Comparison of ENCODE assay signal across 1 fruit fly cellular context in genomic region chr3L:6262644-6263404, dm6.
TF ChIP-seq lines count a peak whose summit lies in the region.

Gene Ldh (minus strand): TSS chr3L:6262694.

TF ChIP-seq in whole organism, embryonic, 481 proteins besides CTCF, POLR2A, EP300 and RAD21 (continued from another document and continues in another):
- TF ChIP-seq oc (tag; optimal IDR thresholded peaks at IDR 0.05; lab: Kevin White, UChicago), result peak; percentile 96
- peak; percentile 95 for TF ChIP-seq Chrac-16 (GFP tag; optimal IDR thresholded peaks at IDR 0.05; lab: Kevin White, UChicago)
- TF ChIP-seq CG30431 (GFP tag; optimal IDR thresholded peaks at IDR 0.05; lab: Kevin White, UChicago), result peak; percentile 86
- peak; percentile 93 for TF ChIP-seq Asciz (GFP tag; optimal IDR thresholded peaks at IDR 0.05; lab: Kevin White, UChicago)
- TF ChIP-seq ken (GFP tag; IDR thresholded peaks at IDR 0.05; lab: Robert Waterston, UW), result peak; percentile 79
- TF ChIP-seq Bgb (GFP tag; IDR thresholded peaks at IDR 0.05; lab: Robert Waterston, UW; ENCODE audit: partially characterized antibody), result no peak
- TF ChIP-seq gcm2 (GFP tag; optimal IDR thresholded peaks at IDR 0.05; lab: Kevin White, UChicago), result peak; percentile 59
- TF ChIP-seq CG13775 (GFP tag; optimal IDR thresholded peaks at IDR 0.05; lab: Kevin White, UChicago), result peak; percentile 95
- TF ChIP-seq NfI (GFP tag; optimal IDR thresholded peaks at IDR 0.05; lab: Kevin White, UChicago), result peak; percentile 93
- peak; percentile 74; the same call in 1 of the 2 replicates for TF ChIP-seq CG43689 (GFP tag; IDR thresholded peaks at IDR 0.05; lab: Robert Waterston, UW)
- TF ChIP-seq CG3847 (GFP tag; IDR thresholded peaks at IDR 0.05; lab: Robert Waterston, UW), result peak; percentile 94
- TF ChIP-seq CG17361 (GFP tag; IDR thresholded peaks at IDR 0.05; lab: Robert Waterston, UW), result peak; percentile 99
- peak; percentile 70 for TF ChIP-seq nom (GFP tag; optimal IDR thresholded peaks at IDR 0.05; lab: Kevin White, UChicago)
- TF ChIP-seq CG8281 (tag; optimal IDR thresholded peaks at IDR 0.05; lab: Kevin White, UChicago), result peak; percentile 89
- TF ChIP-seq CG11504 (tag; optimal IDR thresholded peaks at IDR 0.05; lab: Kevin White, UChicago), result peak; percentile 95
- peak; percentile 72 for TF ChIP-seq CG17802 (tag; optimal IDR thresholded peaks at IDR 0.05; lab: Kevin White, UChicago)
- peak; percentile 76 for TF ChIP-seq dimm (GFP tag; IDR thresholded peaks at IDR 0.05; lab: Robert Waterston, UW)
- TF ChIP-seq CG4854 (GFP tag; optimal IDR thresholded peaks at IDR 0.05; lab: Kevin White, UChicago), result peak; percentile 79
- TF ChIP-seq CG16863 (GFP tag; optimal IDR thresholded peaks at IDR 0.05; lab: Kevin White, UChicago), result peak; percentile 80
- peak; percentile 78 for TF ChIP-seq sens-2 (GFP tag; IDR thresholded peaks at IDR 0.05; lab: Robert Waterston, UW)
- TF ChIP-seq CG10366 (GFP tag; IDR thresholded peaks at IDR 0.05; lab: Robert Waterston, UW), result peak; percentile 86
- peak; percentile 95 for TF ChIP-seq CG1602 (GFP tag; optimal IDR thresholded peaks at IDR 0.05; lab: Kevin White, UChicago)
- peak; percentile 84 for TF ChIP-seq CG31224 (GFP tag; IDR thresholded peaks at IDR 0.05; lab: Robert Waterston, UW)
- peak; percentile 94 for TF ChIP-seq CG16815 (GFP tag; optimal IDR thresholded peaks at IDR 0.05; lab: Kevin White, UChicago)
- TF ChIP-seq CG12104 (GFP tag; optimal IDR thresholded peaks at IDR 0.05; lab: Kevin White, UChicago), result peak; percentile 90
- TF ChIP-seq CG8359 (GFP tag; optimal IDR thresholded peaks at IDR 0.05; lab: Kevin White, UChicago; ENCODE audit: borderline replicate concordance), result peak; percentile 87
- TF ChIP-seq cad (GFP tag; optimal IDR thresholded peaks at IDR 0.05; lab: Kevin White, UChicago), result no peak
- peak; percentile 85 for TF ChIP-seq CG31388 (GFP tag; optimal IDR thresholded peaks at IDR 0.05; lab: Kevin White, UChicago)
- TF ChIP-seq unpg (GFP tag; optimal IDR thresholded peaks at IDR 0.05; lab: Kevin White, UChicago), result peak; percentile 98
- peak; percentile 39 for TF ChIP-seq CG15073 (GFP tag; optimal IDR thresholded peaks at IDR 0.05; lab: Kevin White, UChicago)
- TF ChIP-seq odd (GFP tag; optimal IDR thresholded peaks at IDR 0.05; lab: Kevin White, UChicago), result peak; percentile 94
- peak; percentile 62; the same call in 1 of the 2 replicates for TF ChIP-seq Poxn (GFP tag; IDR thresholded peaks at IDR 0.05; lab: Robert Waterston, UW)
- TF ChIP-seq sug (tag; optimal IDR thresholded peaks at IDR 0.05; lab: Kevin White, UChicago), result peak; percentile 95
- peak; percentile 73 for TF ChIP-seq jumu (GFP tag; optimal IDR thresholded peaks at IDR 0.05; lab: Kevin White, UChicago)
- TF ChIP-seq vvl (GFP tag; IDR thresholded peaks at IDR 0.05; lab: Robert Waterston, UW), result peak; percentile 97
- peak; percentile 83 for TF ChIP-seq ems (GFP tag; optimal IDR thresholded peaks at IDR 0.05; lab: Kevin White, UChicago)
- TF ChIP-seq cwo (GFP tag; optimal IDR thresholded peaks at IDR 0.05; lab: Kevin White, UChicago), result peak; percentile 88
- peak; percentile 84 for TF ChIP-seq kah (GFP tag; optimal IDR thresholded peaks at IDR 0.05; lab: Kevin White, UChicago)
- TF ChIP-seq CG42726 (GFP tag; IDR thresholded peaks at IDR 0.05; lab: Robert Waterston, UW; ENCODE audit: partially characterized antibody), result no peak
- TF ChIP-seq D (optimal IDR thresholded peaks at IDR 0.05; lab: Kevin White, UChicago), result no peak
- peak; percentile 95 for TF ChIP-seq D (GFP tag; optimal IDR thresholded peaks at IDR 0.05; lab: Kevin White, UChicago)
- TF ChIP-seq pnt (GFP tag; optimal IDR thresholded peaks at IDR 0.05; lab: Kevin White, UChicago), result peak; percentile 62
- peak; percentile 87 for TF ChIP-seq YL-1 (GFP tag; optimal IDR thresholded peaks at IDR 0.05; lab: Kevin White, UChicago)
- TF ChIP-seq trem (tag; optimal IDR thresholded peaks at IDR 0.05; lab: Kevin White, UChicago), result peak; percentile 95
- peak; percentile 89 for TF ChIP-seq CG6683 (GFP tag; optimal IDR thresholded peaks at IDR 0.05; lab: Kevin White, UChicago)
- TF ChIP-seq CG18011 (GFP tag; optimal IDR thresholded peaks at IDR 0.05; lab: Kevin White, UChicago), result peak; percentile 78
- peak; percentile 56 for TF ChIP-seq repo (GFP tag; optimal IDR thresholded peaks at IDR 0.05; lab: Kevin White, UChicago)
- peak; percentile 39; the same call in 1 of the 2 replicates for TF ChIP-seq bowl (GFP tag; IDR thresholded peaks at IDR 0.05; lab: Robert Waterston, UW)
- no peak for TF ChIP-seq bigmax (GFP tag; optimal IDR thresholded peaks at IDR 0.05; lab: Kevin White, UChicago)
- peak; percentile 83 for TF ChIP-seq CG11247 (GFP tag; IDR thresholded peaks at IDR 0.05; lab: Robert Waterston, UW)
- peak; percentile 92 for TF ChIP-seq ara (GFP tag; IDR thresholded peaks at IDR 0.05; lab: Robert Waterston, UW)
- TF ChIP-seq CG15011 (GFP tag; optimal IDR thresholded peaks at IDR 0.05; lab: Kevin White, UChicago), result peak; percentile 92
- TF ChIP-seq CG18764 (GFP tag; optimal IDR thresholded peaks at IDR 0.05; lab: Kevin White, UChicago), result peak; percentile 88
- peak; percentile 47 for TF ChIP-seq CG1792 (GFP tag; optimal IDR thresholded peaks at IDR 0.05; lab: Kevin White, UChicago)
- no peak for TF ChIP-seq CG6791 (GFP tag; IDR thresholded peaks at IDR 0.05; lab: Robert Waterston, UW; ENCODE audit: partially characterized antibody)
- peak; percentile 98 for TF ChIP-seq CG17829 (tag; optimal IDR thresholded peaks at IDR 0.05; lab: Kevin White, UChicago)
- TF ChIP-seq dmrt99B (tag; optimal IDR thresholded peaks at IDR 0.05; lab: Kevin White, UChicago), result peak; percentile 97
- peak; percentile 94 for TF ChIP-seq CG2202 (tag; optimal IDR thresholded peaks at IDR 0.05; lab: Kevin White, UChicago)
- TF ChIP-seq wdn (GFP tag; IDR thresholded peaks at IDR 0.05; lab: Robert Waterston, UW), result peak; percentile 87
- TF ChIP-seq Dip2 (GFP tag; IDR thresholded peaks at IDR 0.05; lab: Robert Waterston, UW), result 0 out of 2 replicates have a peak, but pooled peaks have one; percentile 19
- TF ChIP-seq bbx (GFP tag; IDR thresholded peaks at IDR 0.05; lab: Robert Waterston, UW; ENCODE audit: partially characterized antibody), result no peak
- TF ChIP-seq CG10654 (GFP tag; optimal IDR thresholded peaks at IDR 0.05; lab: Kevin White, UChicago), result peak; percentile 89
- TF ChIP-seq Gsc (GFP tag; IDR thresholded peaks at IDR 0.05; lab: Robert Waterston, UW), result peak; percentile 68
- peak; percentile 95 for TF ChIP-seq CG2875 (GFP tag; optimal IDR thresholded peaks at IDR 0.05; lab: Kevin White, UChicago)
- TF ChIP-seq eyg (GFP tag; optimal IDR thresholded peaks at IDR 0.05; lab: Kevin White, UChicago), result peak; percentile 54
- peak; percentile 78 for TF ChIP-seq Vsx1 (GFP tag; optimal IDR thresholded peaks at IDR 0.05; lab: Kevin White, UChicago)
- TF ChIP-seq shn (GFP tag; optimal IDR thresholded peaks at IDR 0.05; lab: Kevin White, UChicago), result peak; percentile 25
- TF ChIP-seq CG11695 (GFP tag; IDR thresholded peaks at IDR 0.05; lab: Robert Waterston, UW), result peak; percentile 95
- peak; percentile 67; the same call in 1 of the 2 replicates for TF ChIP-seq CG17612 (GFP tag; IDR thresholded peaks at IDR 0.05; lab: Robert Waterston, UW)
- TF ChIP-seq Sox102F (GFP tag; optimal IDR thresholded peaks at IDR 0.05; lab: Kevin White, UChicago), result peak; percentile 97
- TF ChIP-seq Atf6 (GFP tag; IDR thresholded peaks at IDR 0.05; lab: Robert Waterston, UW), result peak; percentile 95
- peak; percentile 87 for TF ChIP-seq sim (GFP tag; IDR thresholded peaks at IDR 0.05; lab: Robert Waterston, UW)
- TF ChIP-seq tup (GFP tag; optimal IDR thresholded peaks at IDR 0.05; lab: Kevin White, UChicago), result peak; percentile 77
- TF ChIP-seq CG13287 (GFP tag; IDR thresholded peaks at IDR 0.05; lab: Robert Waterston, UW; ENCODE audit: partially characterized antibody), result no peak
- peak; percentile 96 for TF ChIP-seq Six4 (GFP tag; optimal IDR thresholded peaks at IDR 0.05; lab: Kevin White, UChicago)
- TF ChIP-seq CG15696 (tag; optimal IDR thresholded peaks at IDR 0.05; lab: Kevin White, UChicago), result peak; percentile 98
- TF ChIP-seq CG3995 (GFP tag; optimal IDR thresholded peaks at IDR 0.05; lab: Kevin White, UChicago), result peak; percentile 58
- peak; percentile 75 for TF ChIP-seq stwl (tag; optimal IDR thresholded peaks at IDR 0.05; lab: Kevin White, UChicago)
- peak; percentile 94 for TF ChIP-seq CG18476 (GFP tag; optimal IDR thresholded peaks at IDR 0.05; lab: Kevin White, UChicago)
- TF ChIP-seq gt (GFP tag; IDR thresholded peaks at IDR 0.05; lab: Robert Waterston, UW), result peak; percentile 82; the same call in 1 of the 2 replicates
- TF ChIP-seq CG6254 (GFP tag; optimal IDR thresholded peaks at IDR 0.05; lab: Kevin White, UChicago), result peak; percentile 92
- TF ChIP-seq CG14710 (tag; optimal IDR thresholded peaks at IDR 0.05; lab: Kevin White, UChicago), result peak; percentile 97
- peak; percentile 80 for TF ChIP-seq Elba2 (GFP tag; optimal IDR thresholded peaks at IDR 0.05; lab: Kevin White, UChicago)
- peak; percentile 93 for TF ChIP-seq CG9437 (GFP tag; optimal IDR thresholded peaks at IDR 0.05; lab: Kevin White, UChicago)
- peak; percentile 92 for TF ChIP-seq slbo (GFP tag; IDR thresholded peaks at IDR 0.05; lab: Robert Waterston, UW)
- TF ChIP-seq Sox100B (GFP tag; optimal IDR thresholded peaks at IDR 0.05; lab: Kevin White, UChicago), result peak; percentile 97
- no peak for TF ChIP-seq Sin3A (optimal IDR thresholded peaks at IDR 0.05; lab: Kevin White, UChicago)
- peak; percentile 97 for TF ChIP-seq gsb-n (tag; optimal IDR thresholded peaks at IDR 0.05; lab: Kevin White, UChicago)
- peak; percentile 81 for TF ChIP-seq danr (GFP tag; IDR thresholded peaks at IDR 0.05; lab: Robert Waterston, UW)
- TF ChIP-seq E2f1 (GFP tag; IDR thresholded peaks at IDR 0.05; lab: Robert Waterston, UW), result peak; percentile 90
- TF ChIP-seq CG12299 (tag; optimal IDR thresholded peaks at IDR 0.05; lab: Kevin White, UChicago), result peak; percentile 95
- peak; percentile 90 for TF ChIP-seq CG3407 (GFP tag; optimal IDR thresholded peaks at IDR 0.05; lab: Kevin White, UChicago)
- peak; percentile 86 for TF ChIP-seq chn (GFP tag; optimal IDR thresholded peaks at IDR 0.05; lab: Kevin White, UChicago)
- TF ChIP-seq mam (GFP tag; optimal IDR thresholded peaks at IDR 0.05; lab: Kevin White, UChicago), result peak; percentile 76
- peak; percentile 98 for TF ChIP-seq CG2678 (tag; optimal IDR thresholded peaks at IDR 0.05; lab: Kevin White, UChicago)
- TF ChIP-seq Neu2 (GFP tag; optimal IDR thresholded peaks at IDR 0.05; lab: Kevin White, UChicago; ENCODE audit: borderline replicate concordance), result peak; percentile 4
- peak; percentile 83 for TF ChIP-seq peb (GFP tag; IDR thresholded peaks at IDR 0.05; lab: Robert Waterston, UW)
- peak; percentile 16 for TF ChIP-seq Antp (GFP tag; optimal IDR thresholded peaks at IDR 0.05; lab: Kevin White, UChicago)
- TF ChIP-seq bsh (GFP tag; optimal IDR thresholded peaks at IDR 0.05; lab: Kevin White, UChicago), result peak; percentile 82 to 97
- peak; percentile 98 for TF ChIP-seq CG18599 (GFP tag; optimal IDR thresholded peaks at IDR 0.05; lab: Kevin White, UChicago)
- TF ChIP-seq CG12659 (GFP tag; optimal IDR thresholded peaks at IDR 0.05; lab: Kevin White, UChicago), result peak; percentile 97
- TF ChIP-seq hkb (optimal IDR thresholded peaks at IDR 0.05; lab: Kevin White, UChicago), result no peak
- peak; percentile 94 for TF ChIP-seq hkb (GFP tag; IDR thresholded peaks at IDR 0.05; lab: Robert Waterston, UW)
- TF ChIP-seq fru (optimal IDR thresholded peaks at IDR 0.05; lab: Kevin White, UChicago), result no peak
- peak; percentile 97 for TF ChIP-seq Ssrp (tag; optimal IDR thresholded peaks at IDR 0.05; lab: Kevin White, UChicago)
- peak; percentile 68 for TF ChIP-seq abd-A (tag; optimal IDR thresholded peaks at IDR 0.05; lab: Kevin White, UChicago)
- TF ChIP-seq MTF-1 (GFP tag; optimal IDR thresholded peaks at IDR 0.05; lab: Kevin White, UChicago; ENCODE audit: borderline replicate concordance), result peak; percentile 65
- peak; percentile 74 for TF ChIP-seq vfl (GFP tag; optimal IDR thresholded peaks at IDR 0.05; lab: Kevin White, UChicago)
- TF ChIP-seq tap (tag; optimal IDR thresholded peaks at IDR 0.05; lab: Kevin White, UChicago), result peak; percentile 96
- peak; percentile 85 for TF ChIP-seq zfh1 (GFP tag; IDR thresholded peaks at IDR 0.05; lab: Robert Waterston, UW)
- TF ChIP-seq Adf1 (GFP tag; IDR thresholded peaks at IDR 0.05; lab: Robert Waterston, UW), result peak; percentile 77
- TF ChIP-seq CG6272 (GFP tag; IDR thresholded peaks at IDR 0.05; lab: Robert Waterston, UW), result peak; percentile 85
- TF ChIP-seq HmgZ (tag; optimal IDR thresholded peaks at IDR 0.05; lab: Kevin White, UChicago), result peak; percentile 97
- TF ChIP-seq maf-S (GFP tag; optimal IDR thresholded peaks at IDR 0.05; lab: Kevin White, UChicago), result peak; percentile 55
- TF ChIP-seq HLH4C (GFP tag; IDR thresholded peaks at IDR 0.05; lab: Robert Waterston, UW; ENCODE audit: partially characterized antibody), result no peak
- peak; percentile 58 for TF ChIP-seq tx (GFP tag; optimal IDR thresholded peaks at IDR 0.05; lab: Kevin White, UChicago)
- peak; percentile 91 for TF ChIP-seq CG7271 (tag; optimal IDR thresholded peaks at IDR 0.05; lab: Kevin White, UChicago)
- TF ChIP-seq MESR4 (GFP tag; optimal IDR thresholded peaks at IDR 0.05; lab: Kevin White, UChicago), result peak; percentile 39
- no peak for TF ChIP-seq knrl (GFP tag; IDR thresholded peaks at IDR 0.05; lab: Robert Waterston, UW; ENCODE audit: partially characterized antibody)
- TF ChIP-seq CG9609 (GFP tag; optimal IDR thresholded peaks at IDR 0.05; lab: Kevin White, UChicago), result peak; percentile 75
- peak; percentile 95 for TF ChIP-seq ATbp (GFP tag; optimal IDR thresholded peaks at IDR 0.05; lab: Kevin White, UChicago)
- TF ChIP-seq Hr39 (optimal IDR thresholded peaks at IDR 0.05; lab: Kevin White, UChicago), result no peak
- TF ChIP-seq pan (optimal IDR thresholded peaks at IDR 0.05; lab: Kevin White, UChicago), result no peak
- TF ChIP-seq pan (GFP tag; optimal IDR thresholded peaks at IDR 0.05 in 1 of 2, IDR thresholded peaks at IDR 0.05 in 1 of 2), result peak in 1 of 2 experiments; percentile 92
- peak; percentile 89 for TF ChIP-seq seq (GFP tag; IDR thresholded peaks at IDR 0.05; lab: Robert Waterston, UW)
- TF ChIP-seq Hr51 (GFP tag; optimal IDR thresholded peaks at IDR 0.05; lab: Kevin White, UChicago), result peak; percentile 88 to 98
- peak; percentile 89 for TF ChIP-seq CG3065 (GFP tag; optimal IDR thresholded peaks at IDR 0.05; lab: Kevin White, UChicago)
- TF ChIP-seq ssp (GFP tag; IDR thresholded peaks at IDR 0.05; lab: Robert Waterston, UW), result peak; percentile 84
- peak; percentile 89 for TF ChIP-seq CG13123 (GFP tag; optimal IDR thresholded peaks at IDR 0.05; lab: Kevin White, UChicago)
- no peak for TF ChIP-seq HLHmδ (GFP tag; optimal IDR thresholded peaks at IDR 0.05; lab: Kevin White, UChicago)
